Worm (Caenorhabditis elegans) whole organism, late embryonic: ENCODE measurements around the gene hpo-18.

Source experiments
- ceh-19 ChIP-seq: fragments of 200-800 bp; sonication (Bioruptor generic); optimal IDR thresholded peaks from 2 replicates; lab custom pipeline; 2018; ENCODE audit warnings: mild to moderate bottlenecking, missing genetic modification characterization, missing compliant biosample characterization
- gmeb-2 ChIP-seq: sonication (generic microtip); optimal IDR thresholded peaks from 2 replicates; lab custom pipeline; 2016; ENCODE audit warnings: missing genetic modification characterization, inconsistent platforms, missing compliant biosample characterization
- nfya-1 ChIP-seq: sonication (generic microtip); optimal IDR thresholded peaks from 2 replicates; lab custom pipeline; 2017; ENCODE audit warnings: missing genetic modification characterization, mild to moderate bottlenecking, missing compliant biosample characterization, antibody characterized with exemption, moderate library complexity
- nhr-11 ChIP-seq: fragments of 150-350 bp; optimal IDR thresholded peaks from 2 replicates; lab custom pipeline; 2014; ENCODE audit warnings: missing biosample characterization, missing genetic modification characterization
- pha-4 ChIP-seq: fragments of 150-350 bp; optimal IDR thresholded peaks from 2 replicates; lab custom pipeline; 2018; ENCODE audit warnings: missing biosample characterization, missing genetic modification reagents, missing genetic modification characterization

DNA sequence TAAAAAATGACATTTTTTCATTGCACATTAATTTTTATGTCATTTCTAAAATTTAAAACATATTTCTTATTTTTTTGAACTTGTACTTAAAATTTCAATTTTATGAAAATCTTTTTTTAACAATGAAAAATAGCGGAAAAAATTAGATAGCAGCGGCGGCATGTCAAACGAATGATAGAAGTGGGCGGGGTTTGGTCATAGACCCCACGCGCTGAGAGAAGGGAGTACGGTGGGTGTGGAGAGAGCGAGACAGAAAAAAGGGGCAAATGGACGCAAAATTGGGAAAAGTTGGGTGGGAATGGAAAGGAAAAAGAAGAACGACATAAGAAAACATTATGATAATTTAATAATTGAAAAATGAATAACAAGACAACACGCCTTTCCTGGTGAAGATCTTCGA is 41.7 kb upstream of the hpo-18 start:
- no peak for TF ChIP-seq pha-4 (tag; lab: Kevin White, UChicago)
- no peak for TF ChIP-seq ceh-19 (GFP tag; lab: Kevin White, UChicago)
- TF ChIP-seq nhr-11 (tag; lab: Kevin White, UChicago), result no peak
- TF ChIP-seq gmeb-2, result no peak
- TF ChIP-seq nfya-1, result no peak
